Worm (Caenorhabditis elegans): ENCODE measurements around the gene T28A8.2.

The T28A8.2 gene

ce11 chrIII:13476682-13477081 is 18.8 kb downstream of the T28A8.2 start, which contains the start of gene T27E9.6:
Gene T27E9.6, minus strand, starts transcription at chrIII:13476782.
- TF ChIP-seq unc-62 (GFP tag; optimal IDR thresholded peaks at IDR 0.05) (no peak), elt-2 (tag; optimal IDR thresholded peaks at IDR 0.05) (no peak), nfya-1 (tag; optimal IDR thresholded peaks at IDR 0.05; ENCODE audit: insufficient read depth) (no peak), daf-12 (tag; optimal IDR thresholded peaks at IDR 0.05) (no peak), nhr-11 (tag; optimal IDR thresholded peaks at IDR 0.05) (no peak), ceh-9 (tag; optimal IDR thresholded peaks at IDR 0.05) (no peak), R02D3.7 (tag; optimal IDR thresholded peaks at IDR 0.05) (no peak), fkh-2 (tag; optimal IDR thresholded peaks at IDR 0.05) (no peak), jun-1 (tag; optimal IDR thresholded peaks at IDR 0.05) (no peak), hmg-11 (tag; optimal IDR thresholded peaks at IDR 0.05) (no peak), mml-1 (tag; optimal IDR thresholded peaks at IDR 0.05) (no peak), elt-1 (tag; optimal IDR thresholded peaks at IDR 0.05) (no peak)

DNA sequence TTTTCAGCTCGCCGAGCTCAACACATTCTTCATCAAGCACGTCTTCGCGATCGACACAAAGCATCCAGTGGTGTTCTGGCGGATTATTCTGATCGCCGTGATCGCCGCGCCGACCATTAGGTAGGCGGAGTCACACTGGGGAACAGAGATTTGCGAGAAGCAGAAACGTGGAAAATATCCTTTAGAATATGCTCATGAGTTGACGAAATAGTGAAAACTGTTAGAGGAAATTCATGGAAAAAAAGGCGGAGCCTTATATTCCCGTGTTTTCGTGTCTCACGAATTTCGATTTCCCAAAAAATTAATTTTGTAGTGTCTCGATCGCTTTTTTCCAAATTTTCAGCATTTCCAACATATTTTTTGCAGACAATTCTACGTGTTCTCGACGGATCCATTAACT is 21.0 kb downstream of the T28A8.2 start:
- no peak for TF ChIP-seq unc-62 (GFP tag; optimal IDR thresholded peaks at IDR 0.05)
- TF ChIP-seq ztf-4 (tag; optimal IDR thresholded peaks at IDR 0.05) = no peak
- TF ChIP-seq nhr-77 (tag; optimal IDR thresholded peaks at IDR 0.05) = no peak
- TF ChIP-seq jun-1 (tag; optimal IDR thresholded peaks at IDR 0.05) = no peak
- TF ChIP-seq eor-1 (tag; optimal IDR thresholded peaks at IDR 0.05) = no peak
- TF ChIP-seq mml-1 (tag; optimal IDR thresholded peaks at IDR 0.05) = no peak
- TF ChIP-seq fkh-10 (GFP tag; optimal IDR thresholded peaks at IDR 0.05) = no peak
- TF ChIP-seq nhr-23 (tag; optimal IDR thresholded peaks at IDR 0.05) = no peak
- TF ChIP-seq lsy-12 (tag; optimal IDR thresholded peaks at IDR 0.05) = no peak
- no peak for TF ChIP-seq ZK546.5 (tag; optimal IDR thresholded peaks at IDR 0.05)
- no peak for TF ChIP-seq nhr-237 (tag; optimal IDR thresholded peaks at IDR 0.05)
- no peak for TF ChIP-seq nhr-67 (tag; optimal IDR thresholded peaks at IDR 0.05)
- no peak for TF ChIP-seq elt-1 (tag; optimal IDR thresholded peaks at IDR 0.05)
- TF ChIP-seq R02D3.7 (tag; optimal IDR thresholded peaks at IDR 0.05) = no peak
- no peak for TF ChIP-seq nhr-11 (tag; optimal IDR thresholded peaks at IDR 0.05)
- TF ChIP-seq elt-2 (tag; optimal IDR thresholded peaks at IDR 0.05) = no peak
- no peak for TF ChIP-seq sea-2 (GFP tag; optimal IDR thresholded peaks at IDR 0.05)

DNA sequence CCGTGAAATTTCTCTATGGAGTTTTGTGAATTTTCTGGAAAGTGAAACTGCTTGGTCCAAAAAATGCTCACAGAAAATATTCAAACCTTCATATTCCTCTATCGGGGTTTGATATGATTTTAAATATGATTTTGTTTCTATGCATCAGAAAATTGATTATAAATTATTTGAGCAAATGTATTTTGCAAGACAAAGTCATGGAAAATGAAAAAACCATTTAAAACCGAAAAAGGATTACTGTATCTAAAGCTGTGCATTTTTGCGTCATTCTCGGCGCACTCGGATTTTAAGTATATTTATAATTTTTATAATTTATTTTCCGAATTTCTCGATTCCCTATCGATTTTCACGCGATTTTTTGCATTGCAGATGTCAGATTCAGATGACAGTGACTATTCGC is 24.0 kb downstream of the T28A8.2 start, which contains the start of gene pssy-2:
pssy-2 (plus strand) TSS at position 301 of the 400 bp plus-strand sequence.
- no peak for TF ChIP-seq pqm-1 (tag; optimal IDR thresholded peaks at IDR 0.05)
- TF ChIP-seq snpc-4 (tag; optimal IDR thresholded peaks at IDR 0.05) = no peak
- no peak for TF ChIP-seq hmg-11 (tag; optimal IDR thresholded peaks at IDR 0.05)
- TF ChIP-seq mdl-1 (tag; optimal IDR thresholded peaks at IDR 0.05) = no peak
- TF ChIP-seq nfya-1 (tag; optimal IDR thresholded peaks at IDR 0.05; ENCODE audit: insufficient read depth) = no peak
- TF ChIP-seq lin-15B (tag; optimal IDR thresholded peaks at IDR 0.05) = no peak
- TF ChIP-seq lsy-12 (tag; optimal IDR thresholded peaks at IDR 0.05) = no peak
- TF ChIP-seq fos-1 (tag; optimal IDR thresholded peaks at IDR 0.05) = no peak
- TF ChIP-seq egl-5 (tag; optimal IDR thresholded peaks at IDR 0.05) = no peak
- TF ChIP-seq egl-27 (tag; optimal IDR thresholded peaks at IDR 0.05) = no peak
- TF ChIP-seq pha-4 (tag; optimal IDR thresholded peaks at IDR 0.05) = no peak
- no peak for TF ChIP-seq fkh-10 (GFP tag; optimal IDR thresholded peaks at IDR 0.05)
- TF ChIP-seq tbx-2 (tag; optimal IDR thresholded peaks at IDR 0.05) = no peak
- no peak for TF ChIP-seq nhr-237 (tag; optimal IDR thresholded peaks at IDR 0.05)
- TF ChIP-seq aly-2 (tag; optimal IDR thresholded peaks at IDR 0.05) = no peak
- TF ChIP-seq R02D3.7 (tag; optimal IDR thresholded peaks at IDR 0.05) = no peak

DNA sequence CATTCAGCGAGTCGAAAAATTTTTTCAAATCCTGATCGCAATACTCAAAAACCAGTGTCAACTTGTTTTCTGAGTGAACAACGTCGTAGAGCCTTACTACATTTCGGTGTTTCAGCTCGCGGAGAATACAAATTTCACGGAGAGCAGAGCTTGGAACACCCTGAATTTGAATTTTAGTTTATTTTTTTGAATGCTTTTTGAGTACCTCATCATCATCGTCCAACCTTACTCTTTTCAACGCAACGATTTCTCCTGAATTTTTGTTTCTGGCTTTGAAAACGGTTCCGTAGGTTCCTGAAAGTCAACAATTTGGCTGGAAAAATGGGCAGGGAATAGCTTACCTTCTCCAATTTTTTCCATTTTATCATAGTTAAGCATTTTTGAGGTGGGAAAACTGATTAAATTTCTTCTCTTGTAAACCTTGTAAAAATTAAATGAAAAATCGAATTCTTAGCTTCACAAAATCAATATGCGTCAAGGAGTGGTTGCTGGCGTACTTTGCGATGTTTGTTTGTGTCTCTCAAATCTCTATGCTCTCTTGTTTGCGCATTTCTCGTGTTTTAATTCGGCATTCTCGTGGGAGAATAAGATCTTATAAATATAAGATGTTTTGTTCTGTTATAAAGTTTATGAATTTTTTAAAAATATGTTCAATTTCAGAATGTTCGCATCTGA is 29.4 kb downstream of the T28A8.2 start, which contains the start of gene cdk-5:
cdk-5 (minus strand) TSS at position 425 of the 675 bp plus-strand sequence.
- TF ChIP-seq daf-12 (tag; optimal IDR thresholded peaks at IDR 0.05) (no peak), nhr-23 (tag; optimal IDR thresholded peaks at IDR 0.05) (peak; percentile 95), elt-2 (tag; optimal IDR thresholded peaks at IDR 0.05) (peak; percentile 50), nfya-1 (tag; optimal IDR thresholded peaks at IDR 0.05; ENCODE audit: insufficient read depth) (peak; percentile 95), fkh-10 (GFP tag; optimal IDR thresholded peaks at IDR 0.05) (peak; percentile 51), elt-3 (tag; optimal IDR thresholded peaks at IDR 0.05) (no peak), nhr-25 (tag; optimal IDR thresholded peaks at IDR 0.05) (peak; percentile 91), nhr-237 (tag; optimal IDR thresholded peaks at IDR 0.05) (no peak), ztf-4 (tag; optimal IDR thresholded peaks at IDR 0.05) (peak; percentile 49), nhr-28 (tag; optimal IDR thresholded peaks at IDR 0.05) (no peak), aly-2 (tag; optimal IDR thresholded peaks at IDR 0.05) (no peak), zag-1 (tag; optimal IDR thresholded peaks at IDR 0.05) (no peak), pha-4 (tag; optimal IDR thresholded peaks at IDR 0.05) (peak; percentile 97), ZK546.5 (tag; optimal IDR thresholded peaks at IDR 0.05) (peak; percentile 64), eor-1 (tag; optimal IDR thresholded peaks at IDR 0.05) (peak in 1 of 2 experiments; percentile 58), hmg-11 (tag; optimal IDR thresholded peaks at IDR 0.05) (peak; percentile 49), ceh-16 (tag; optimal IDR thresholded peaks at IDR 0.05) (no peak), ceh-82 (tag; optimal IDR thresholded peaks at IDR 0.05) (peak; percentile 48), skn-1 (tag; optimal IDR thresholded peaks at IDR 0.05) (peak; percentile 89), egl-5 (tag; optimal IDR thresholded peaks at IDR 0.05) (no peak), ceh-9 (tag; optimal IDR thresholded peaks at IDR 0.05) (no peak), mml-1 (tag; optimal IDR thresholded peaks at IDR 0.05) (no peak), lin-15B (tag; optimal IDR thresholded peaks at IDR 0.05) (peak; percentile 86), ama-1 (optimal IDR thresholded peaks at IDR 0.05) (peak; percentile 74), fkh-2 (tag; optimal IDR thresholded peaks at IDR 0.05) (no peak), sea-2 (GFP tag; optimal IDR thresholded peaks at IDR 0.05) (no peak), mdl-1 (tag; optimal IDR thresholded peaks at IDR 0.05) (no peak), fos-1 (tag; optimal IDR thresholded peaks at IDR 0.05) (no peak), ztf-11 (tag; optimal IDR thresholded peaks at IDR 0.05) (no peak), nhr-11 (tag; optimal IDR thresholded peaks at IDR 0.05) (no peak), elt-1 (tag; optimal IDR thresholded peaks at IDR 0.05) (peak; percentile 60), R02D3.7 (tag; optimal IDR thresholded peaks at IDR 0.05) (peak; percentile 34), nhr-67 (tag; optimal IDR thresholded peaks at IDR 0.05) (no peak), tbx-2 (tag; optimal IDR thresholded peaks at IDR 0.05) (peak; percentile 71), jun-1 (tag; optimal IDR thresholded peaks at IDR 0.05) (peak; percentile 84)
